Worm (Caenorhabditis elegans) whole organism, L1 larva: ENCODE data around the gene Y54F10BM.6.

Experiments
- blmp-1 ChIP-seq: fragments of 150-350 bp; optimal IDR thresholded peaks from 2 replicates; lab custom pipeline; 2014; ENCODE audit warnings: missing biosample characterization, missing genetic modification characterization
- ceh-82 ChIP-seq, 3 experiments: fragments of 150-350 bp in 1 of 3; sonication (generic microtip) in 2 of 3; optimal IDR thresholded peaks; 2 replicates each; lab custom pipeline; 2014 to 2017; ENCODE audit warnings: missing biosample characterization in 3 of 3, missing genetic modification characterization in 3 of 3
- fos-1 ChIP-seq: fragments of 150-350 bp; optimal IDR thresholded peaks from 2 replicates; lab custom pipeline; 2014; ENCODE audit warnings: missing biosample characterization, missing genetic modification characterization
- nhr-11 ChIP-seq: fragments of 150-350 bp; optimal IDR thresholded peaks from 2 replicates; lab custom pipeline; 2014; ENCODE audit warnings: missing biosample characterization, missing genetic modification characterization
- nhr-19 ChIP-seq: fragments of 200-800 bp; sonication (Bioruptor generic); conservative IDR thresholded peaks from 2 replicates; pipeline ENCODE4 v1.3.6; 2022; ENCODE audit warnings: missing genetic modification characterization, missing compliant biosample characterization
- nhr-28 ChIP-seq: fragments of 150-350 bp; optimal IDR thresholded peaks from 2 replicates; lab custom pipeline; 2014; ENCODE audit warnings: missing biosample characterization, missing genetic modification characterization
- pqm-1 ChIP-seq: sonication (generic microtip); optimal IDR thresholded peaks from 3 replicates; lab custom pipeline; 2017; ENCODE audit warnings: missing biosample characterization, missing genetic modification characterization
- snpc-4 ChIP-seq: fragments of 150-350 bp; optimal IDR thresholded peaks from 2 replicates; lab custom pipeline; 2014; ENCODE audit warnings: missing biosample characterization, missing genetic modification characterization
- snu-23 ChIP-seq: sonication (generic microtip); optimal IDR thresholded peaks from 2 replicates; lab custom pipeline; 2016; ENCODE audit warnings: missing genetic modification characterization, missing compliant biosample characterization
- sox-4 ChIP-seq: sonication (generic microtip); optimal IDR thresholded peaks from 2 replicates; lab custom pipeline; 2016; ENCODE audit warnings: missing genetic modification characterization, missing compliant biosample characterization
- tbx-2 ChIP-seq: sonication (generic microtip); optimal IDR thresholded peaks from 2 replicates; lab custom pipeline; 2016; ENCODE audit warnings: missing genetic modification characterization, missing compliant biosample characterization
- zag-1 ChIP-seq: fragments of 150-350 bp; optimal IDR thresholded peaks from 2 replicates; lab custom pipeline; 2014; ENCODE audit warnings: missing biosample characterization, missing genetic modification characterization

DNA sequence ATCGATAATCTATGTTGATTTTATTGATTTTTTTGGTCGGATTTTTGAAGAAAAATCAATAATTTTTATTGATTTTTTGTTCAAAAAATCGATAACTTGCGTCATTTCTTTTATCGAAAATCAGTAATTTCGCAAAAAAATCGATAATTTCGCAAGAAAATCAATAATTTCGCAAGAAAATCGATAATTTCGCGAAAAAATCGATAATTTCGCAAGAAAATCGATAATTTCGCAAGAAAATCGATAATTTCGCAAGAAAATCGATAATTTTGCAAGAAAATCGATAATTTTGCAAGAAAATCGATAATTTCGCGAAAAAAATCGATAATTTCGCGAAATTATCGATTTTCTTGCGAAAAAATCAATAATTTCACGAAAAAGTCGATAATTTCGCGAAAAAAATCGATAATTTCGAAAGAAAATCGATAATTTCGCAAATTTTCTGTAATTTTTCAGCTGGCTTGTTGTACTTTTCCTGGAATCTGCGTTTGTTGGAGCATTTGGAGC lies 20.4 kb downstream of the Y54F10BM.6 start:
- no peak for TF ChIP-seq fos-1 (tag; lab: Kevin White, UChicago)
- no peak for TF ChIP-seq nhr-19 (GFP tag; lab: Robert Waterston, UW)
- TF ChIP-seq blmp-1 = no peak
- TF ChIP-seq tbx-2 = no peak
- no peak for TF ChIP-seq ceh-82 (tag; optimal IDR thresholded peaks at IDR 0.05; lab: Kevin White, UChicago)
- TF ChIP-seq snpc-4 (tag; lab: Kevin White, UChicago) = no peak
- no peak for TF ChIP-seq sox-4 (tag; lab: Kevin White, UChicago)
- no peak for TF ChIP-seq pqm-1 (tag; lab: Kevin White, UChicago)
- TF ChIP-seq nhr-11 (tag; lab: Kevin White, UChicago) = no peak
- TF ChIP-seq snu-23 (GFP tag; lab: Kevin White, UChicago) = no peak
- TF ChIP-seq nhr-28 (tag; lab: Kevin White, UChicago) = no peak
- no peak for TF ChIP-seq zag-1
